Worm (Caenorhabditis elegans) whole organism, midembryonic: Measurements from ENCODE around the gene F19F10.3.
A peak's percentile ranks its signal among the peaks of the same experiment; 100 is the strongest.

Experiments used
- T22C8.4 ChIP-seq: fragments of 200-800 bp; sonication (Bioruptor generic); IDR thresholded peaks from 2 replicates; pipeline ENCODE4 v1.3.6; 2022; ENCODE audit warnings: missing genetic modification characterization, missing compliant biosample characterization
- cog-1 ChIP-seq: sonication (generic microtip); optimal IDR thresholded peaks from 2 replicates; lab custom pipeline; 2016; ENCODE audit warnings: missing genetic modification characterization, missing compliant biosample characterization
- flt-1 ChIP-seq: fragments of 200-800 bp; sonication (Bioruptor generic); IDR thresholded peaks from 2 replicates; pipeline ENCODE4 v1.3.6; 2022; ENCODE audit warnings: missing genetic modification characterization, missing compliant biosample characterization
- klf-2 ChIP-seq: fragments of 200-800 bp; sonication (Bioruptor generic); conservative IDR thresholded peaks from 2 replicates; pipeline ENCODE4 v1.3.6; 2022; ENCODE audit warnings: missing genetic modification reagents, missing genetic modification characterization, missing compliant biosample characterization
- med-1 ChIP-seq: sonication (generic microtip); optimal IDR thresholded peaks from 2 replicates; lab custom pipeline; 2017; ENCODE audit warnings: missing genetic modification characterization, mild to moderate bottlenecking, missing compliant biosample characterization, antibody characterized with exemption, missing genetic modification reagents; ENCODE audit not compliant: insufficient read depth
- ref-1 ChIP-seq: fragments of 200-800 bp; sonication (Bioruptor generic); conservative IDR thresholded peaks from 2 replicates; pipeline ENCODE4 v1.3.6; 2022; ENCODE audit warnings: missing genetic modification reagents, missing genetic modification characterization, missing compliant biosample characterization
- tab-1 ChIP-seq: fragments of 200-800 bp; sonication (Bioruptor generic); IDR thresholded peaks from 2 replicates; pipeline ENCODE4 v1.3.6; 2022; ENCODE audit warnings: missing genetic modification characterization, missing compliant biosample characterization
- ztf-23 ChIP-seq: fragments of 200-800 bp; sonication (Bioruptor generic); IDR thresholded peaks from 2 replicates; pipeline ENCODE4 v1.3.6; 2022; ENCODE audit warnings: missing genetic modification reagents, missing genetic modification characterization, missing compliant biosample characterization
- ztf-29 ChIP-seq: fragments of 200-800 bp; sonication (Bioruptor generic); IDR thresholded peaks from 2 replicates; pipeline ENCODE4 v1.3.6; 2022; ENCODE audit warnings: missing genetic modification reagents, missing genetic modification characterization, missing compliant biosample characterization

F19F10.3 gene

ce11 chrV:7570955-7571354 is 19.0 kb downstream of the F19F10.3 start, which contains the start of gene F19F10.14:
Gene F19F10.14, minus strand, starts transcription at chrV:7571055.
- TF ChIP-seq klf-2 (GFP tag; lab: Robert Waterston, UW) (no peak), ztf-23 (GFP tag; lab: Robert Waterston, UW) (no peak), flt-1 (GFP tag; lab: Robert Waterston, UW) (no peak)

ce11 chrV:7575563-7575962 is 23.6 kb downstream of the F19F10.3 start, which contains the start of the genes snu-66 and ints-9:
Gene snu-66, minus strand, starts transcription at chrV:7575670.
Gene ints-9, plus strand, starts transcription at chrV:7575802.
- TF ChIP-seq med-1 (GFP tag; lab: Kevin White, UChicago) (no peak), T22C8.4 (GFP tag; lab: Robert Waterston, UW) (no peak), cog-1 (tag; lab: Kevin White, UChicago) (no peak), ztf-23 (GFP tag; lab: Robert Waterston, UW) (no peak), tab-1 (GFP tag; lab: Robert Waterston, UW) (no peak), flt-1 (GFP tag; lab: Robert Waterston, UW) (no peak), ref-1 (GFP tag; lab: Robert Waterston, UW) (no peak), klf-2 (GFP tag; lab: Robert Waterston, UW) (no peak), ztf-29 (GFP tag; lab: Robert Waterston, UW) (no peak)

- TF ChIP-seq tab-1 (GFP tag; lab: Robert Waterston, UW) (no peak), ztf-29 (GFP tag; lab: Robert Waterston, UW) (no peak), T22C8.4 (GFP tag; lab: Robert Waterston, UW) (peak; percentile 67), ref-1 (GFP tag; lab: Robert Waterston, UW) (no peak)
These were observed 28.5 kb downstream of the F19F10.3 start, which contains the start of gene ets-6 for ce11 chrV:7580378-7580777. Gene ets-6, minus strand, starts transcription at chrV:7580546.

- TF ChIP-seq ztf-29 (GFP tag; lab: Robert Waterston, UW): no peak
- TF ChIP-seq ztf-23 (GFP tag; lab: Robert Waterston, UW): no peak
- no peak for TF ChIP-seq ref-1 (GFP tag; lab: Robert Waterston, UW)
- TF ChIP-seq flt-1 (GFP tag; lab: Robert Waterston, UW): no peak
- no peak for TF ChIP-seq tab-1 (GFP tag; lab: Robert Waterston, UW)
- no peak for TF ChIP-seq klf-2 (GFP tag; lab: Robert Waterston, UW)
- TF ChIP-seq cog-1 (tag; lab: Kevin White, UChicago): no peak
- TF ChIP-seq med-1 (GFP tag; lab: Kevin White, UChicago): no peak
- no peak for TF ChIP-seq T22C8.4 (GFP tag; lab: Robert Waterston, UW)
These were observed 35.7 kb downstream of the F19F10.3 start, which contains the start of the genes F19F10.11 and C50E3.5 for ce11 chrV:7587637-7588036. Gene F19F10.11, minus strand, starts transcription at chrV:7587704. Gene C50E3.5, plus strand, starts transcription at chrV:7587996.

- TF ChIP-seq T22C8.4 (GFP tag; lab: Robert Waterston, UW) (no peak), ztf-29 (GFP tag; lab: Robert Waterston, UW) (no peak), tab-1 (GFP tag; lab: Robert Waterston, UW) (no peak), ztf-23 (GFP tag; lab: Robert Waterston, UW) (no peak), flt-1 (GFP tag; lab: Robert Waterston, UW) (no peak)
These were observed 38.5 kb downstream of the F19F10.3 start, which contains the start of gene C50E3.6 for ce11 chrV:7590454-7590853. Gene C50E3.6, minus strand, starts transcription at chrV:7590554.

ce11 chrV:7595132-7595531 is 43.2 kb downstream of the F19F10.3 start:
- TF ChIP-seq flt-1 (GFP tag; lab: Robert Waterston, UW) (no peak), ztf-29 (GFP tag; lab: Robert Waterston, UW) (no peak), tab-1 (GFP tag; lab: Robert Waterston, UW) (no peak), med-1 (GFP tag; lab: Kevin White, UChicago) (no peak), ref-1 (GFP tag; lab: Robert Waterston, UW) (no peak), ztf-23 (GFP tag; lab: Robert Waterston, UW) (no peak), klf-2 (GFP tag; lab: Robert Waterston, UW) (no peak), cog-1 (tag; lab: Kevin White, UChicago) (no peak), T22C8.4 (GFP tag; lab: Robert Waterston, UW) (no peak)

- TF ChIP-seq tab-1 (GFP tag; lab: Robert Waterston, UW) (no peak), med-1 (GFP tag; lab: Kevin White, UChicago) (no peak), ztf-23 (GFP tag; lab: Robert Waterston, UW) (no peak), cog-1 (tag; lab: Kevin White, UChicago) (no peak), T22C8.4 (GFP tag; lab: Robert Waterston, UW) (no peak), flt-1 (GFP tag; lab: Robert Waterston, UW) (no peak), ref-1 (GFP tag; lab: Robert Waterston, UW) (no peak), ztf-29 (GFP tag; lab: Robert Waterston, UW) (no peak), klf-2 (GFP tag; lab: Robert Waterston, UW) (no peak)
These were observed 46.3 kb downstream of the F19F10.3 start, which contains the start of gene C50E3.7 for ce11 chrV:7598269-7598668. Gene C50E3.7, minus strand, starts transcription at chrV:7598369.

- no peak for TF ChIP-seq ztf-23 (GFP tag; lab: Robert Waterston, UW)
- no peak for TF ChIP-seq med-1 (GFP tag; lab: Kevin White, UChicago)
- TF ChIP-seq ref-1 (GFP tag; lab: Robert Waterston, UW): no peak
- TF ChIP-seq ztf-29 (GFP tag; lab: Robert Waterston, UW): no peak
- no peak for TF ChIP-seq tab-1 (GFP tag; lab: Robert Waterston, UW)
- TF ChIP-seq klf-2 (GFP tag; lab: Robert Waterston, UW): no peak
- TF ChIP-seq cog-1 (tag; lab: Kevin White, UChicago): no peak
- no peak for TF ChIP-seq T22C8.4 (GFP tag; lab: Robert Waterston, UW)
- TF ChIP-seq flt-1 (GFP tag; lab: Robert Waterston, UW): no peak
These were observed 48.2 kb downstream of the F19F10.3 start, which contains the start of gene C50E3.9 for ce11 chrV:7600149-7600548. Gene C50E3.9, minus strand, starts transcription at chrV:7600249.

- no peak for TF ChIP-seq cog-1 (tag; lab: Kevin White, UChicago)
- no peak for TF ChIP-seq ztf-23 (GFP tag; lab: Robert Waterston, UW)
- no peak for TF ChIP-seq T22C8.4 (GFP tag; lab: Robert Waterston, UW)
- no peak for TF ChIP-seq med-1 (GFP tag; lab: Kevin White, UChicago)
- TF ChIP-seq klf-2 (GFP tag; lab: Robert Waterston, UW): no peak
- no peak for TF ChIP-seq ztf-29 (GFP tag; lab: Robert Waterston, UW)
These were observed 49.5 kb downstream of the F19F10.3 start, which contains the start of gene scl-26 for ce11 chrV:7601443-7601842. Gene scl-26, minus strand, starts transcription at chrV:7601543.
